Worm (Caenorhabditis elegans) whole organism, L2 larva: ENCODE measurements around the gene immp-2.
A peak's percentile ranks its signal among the peaks of the same experiment; 100 is the strongest.

Experiments used
- C34F6.9 ChIP-seq: fragments of 150-350 bp; optimal IDR thresholded peaks from 2 replicates; lab custom pipeline; 2014; ENCODE audit warnings: missing biosample characterization, missing genetic modification characterization
- R02D3.7 ChIP-seq: fragments of 150-350 bp; optimal IDR thresholded peaks from 2 replicates; lab custom pipeline; 2014; ENCODE audit warnings: missing biosample characterization, missing genetic modification characterization
- Y55F3AM.14 ChIP-seq: fragments of 200-800 bp; sonication (Bioruptor generic); optimal IDR thresholded peaks from 2 replicates; lab custom pipeline; 2018; ENCODE audit warnings: mild to moderate bottlenecking, missing genetic modification characterization, missing compliant biosample characterization
- ZK546.5 ChIP-seq: sonication (generic microtip); optimal IDR thresholded peaks from 2 replicates; lab custom pipeline; 2017; ENCODE audit warnings: missing biosample characterization, missing genetic modification characterization
- alr-1 ChIP-seq: fragments of 150-350 bp; optimal IDR thresholded peaks from 2 replicates; lab custom pipeline; 2014; ENCODE audit warnings: missing biosample characterization, missing genetic modification characterization
- aly-2 ChIP-seq: fragments of 150-350 bp; optimal IDR thresholded peaks from 2 replicates; lab custom pipeline; 2014; ENCODE audit warnings: missing biosample characterization, missing genetic modification characterization
- ama-1 ChIP-seq: fragments of 150-350 bp; optimal IDR thresholded peaks from 2 replicates; lab custom pipeline; 2018; ENCODE audit warnings: inconsistent platforms
- blmp-1 ChIP-seq: sonication (generic microtip); optimal IDR thresholded peaks from 2 replicates; lab custom pipeline; 2017; ENCODE audit warnings: missing genetic modification characterization, mild to moderate bottlenecking, missing compliant biosample characterization, antibody characterized with exemption, moderate library complexity; ENCODE audit not compliant: insufficient read depth
- ceh-16 ChIP-seq: fragments of 150-350 bp; optimal IDR thresholded peaks from 2 replicates; lab custom pipeline; 2014; ENCODE audit warnings: missing biosample characterization, missing genetic modification characterization
- ceh-82 ChIP-seq: fragments of 150-350 bp; optimal IDR thresholded peaks from 2 replicates; lab custom pipeline; 2014; ENCODE audit warnings: missing biosample characterization, missing genetic modification characterization
- crh-2 ChIP-seq: sonication (generic microtip); optimal IDR thresholded peaks from 2 replicates; lab custom pipeline; 2017; ENCODE audit warnings: missing biosample characterization, missing genetic modification characterization
- egl-27 ChIP-seq: sonication (generic microtip); optimal IDR thresholded peaks from 3 replicates; lab custom pipeline; 2017; ENCODE audit warnings: missing biosample characterization, missing genetic modification reagents, missing genetic modification characterization
- elt-1 ChIP-seq: fragments of 150-350 bp; optimal IDR thresholded peaks from 2 replicates; lab custom pipeline; 2014; ENCODE audit warnings: missing biosample characterization, missing genetic modification characterization
- elt-3 ChIP-seq: sonication (generic microtip); optimal IDR thresholded peaks from 2 replicates; lab custom pipeline; 2017; ENCODE audit warnings: missing biosample characterization, missing genetic modification characterization
- fos-1 ChIP-seq: fragments of 150-350 bp; optimal IDR thresholded peaks from 2 replicates; lab custom pipeline; 2014; ENCODE audit warnings: missing biosample characterization, missing genetic modification characterization
- gmeb-1 ChIP-seq: fragments of 150-350 bp; optimal IDR thresholded peaks from 2 replicates; lab custom pipeline; 2014; ENCODE audit warnings: missing biosample characterization, missing genetic modification characterization
- lin-13 ChIP-seq: fragments of 150-350 bp; optimal IDR thresholded peaks from 2 replicates; lab custom pipeline; 2014; ENCODE audit warnings: missing biosample characterization, missing genetic modification reagents, missing genetic modification characterization
- lin-39 ChIP-seq: fragments of 150-350 bp; optimal IDR thresholded peaks from 2 replicates; lab custom pipeline; 2014; ENCODE audit warnings: missing biosample characterization, missing genetic modification reagents, missing genetic modification characterization
- lsy-2 ChIP-seq, 2 experiments: fragments of 150-350 bp in 1 of 2; sonication (generic microtip) in 1 of 2; optimal IDR thresholded peaks; 2 replicates each; lab custom pipeline; 2014 to 2017; ENCODE audit warnings: missing biosample characterization in 2 of 2, missing genetic modification characterization in 2 of 2
- mab-5 ChIP-seq: fragments of 150-350 bp; optimal IDR thresholded peaks from 2 replicates; lab custom pipeline; 2014; ENCODE audit warnings: missing biosample characterization, missing genetic modification characterization
- mbf-1 ChIP-seq: sonication (generic microtip); optimal IDR thresholded peaks from 2 replicates; lab custom pipeline; 2017; ENCODE audit warnings: missing biosample characterization, missing genetic modification characterization
- mdl-1 ChIP-seq, 2 experiments: fragments of 150-350 bp in 1 of 2; sonication (generic microtip) in 1 of 2; optimal IDR thresholded peaks; 2 replicates each; lab custom pipeline; 2017; ENCODE audit warnings: missing biosample characterization in 2 of 2, missing genetic modification characterization in 2 of 2
- nhr-10 ChIP-seq: sonication (generic microtip); optimal IDR thresholded peaks from 2 replicates; lab custom pipeline; 2017; ENCODE audit warnings: missing biosample characterization, missing genetic modification characterization
- nhr-12 ChIP-seq: fragments of 150-350 bp; optimal IDR thresholded peaks from 2 replicates; lab custom pipeline; 2014; ENCODE audit warnings: missing biosample characterization, missing genetic modification characterization
- nhr-129 ChIP-seq: fragments of 150-350 bp; optimal IDR thresholded peaks from 2 replicates; lab custom pipeline; 2014; ENCODE audit warnings: missing biosample characterization, missing genetic modification characterization
- nhr-21 ChIP-seq: fragments of 150-350 bp; optimal IDR thresholded peaks from 2 replicates; lab custom pipeline; 2014; ENCODE audit warnings: missing biosample characterization, missing genetic modification characterization
- nhr-23 ChIP-seq: fragments of 150-350 bp; optimal IDR thresholded peaks from 2 replicates; lab custom pipeline; 2014; ENCODE audit warnings: missing biosample characterization, missing genetic modification reagents, missing genetic modification characterization
- nhr-25 ChIP-seq: fragments of 150-350 bp; sonication (generic microtip); optimal IDR thresholded peaks from 3 replicates; lab custom pipeline; 2014; ENCODE audit warnings: missing biosample characterization, missing genetic modification characterization
- nhr-6 ChIP-seq: fragments of 150-350 bp; optimal IDR thresholded peaks from 2 replicates; lab custom pipeline; 2014; ENCODE audit warnings: missing biosample characterization, missing genetic modification characterization
- nhr-77 ChIP-seq: fragments of 150-350 bp; optimal IDR thresholded peaks from 2 replicates; lab custom pipeline; 2014; ENCODE audit warnings: missing biosample characterization, missing genetic modification characterization
- peb-1 ChIP-seq: fragments of 150-350 bp; optimal IDR thresholded peaks from 2 replicates; lab custom pipeline; 2014; ENCODE audit warnings: missing biosample characterization, missing genetic modification characterization
- skn-1 ChIP-seq: sonication (generic microtip); optimal IDR thresholded peaks from 2 replicates; lab custom pipeline; 2017; ENCODE audit warnings: missing biosample characterization, missing genetic modification characterization
- sma-3 ChIP-seq: sonication (generic microtip); optimal IDR thresholded peaks from 2 replicates; lab custom pipeline; 2016; ENCODE audit warnings: missing genetic modification reagents, missing genetic modification characterization, missing compliant biosample characterization
- sma-9 ChIP-seq, 2 experiments: fragments of 150-350 bp in 1 of 2; sonication (generic microtip) in 1 of 2; optimal IDR thresholded peaks; 2 replicates each; lab custom pipeline; 2014 to 2016; ENCODE audit warnings: missing genetic modification characterization in 2 of 2, mild to moderate bottlenecking in 1 of 2, missing biosample characterization in 1 of 2, missing compliant biosample characterization in 1 of 2, missing genetic modification reagents in 1 of 2, moderate library complexity in 1 of 2
- snpc-4 ChIP-seq: fragments of 150-350 bp; optimal IDR thresholded peaks from 2 replicates; lab custom pipeline; 2014; ENCODE audit warnings: missing biosample characterization, missing genetic modification characterization
- unc-55 ChIP-seq: fragments of 150-350 bp; sonication (generic microtip); optimal IDR thresholded peaks from 3 replicates; lab custom pipeline; 2014; ENCODE audit warnings: missing biosample characterization, missing genetic modification reagents, missing genetic modification characterization
- unc-62 ChIP-seq: fragments of 150-350 bp; optimal IDR thresholded peaks from 2 replicates; lab custom pipeline; 2014; ENCODE audit warnings: missing biosample characterization, missing genetic modification reagents, missing genetic modification characterization
- zag-1 ChIP-seq: fragments of 150-350 bp; optimal IDR thresholded peaks from 2 replicates; lab custom pipeline; 2014; ENCODE audit warnings: missing biosample characterization, missing genetic modification characterization
- ztf-1 ChIP-seq: fragments of 200-800 bp; sonication (Bioruptor generic); conservative IDR thresholded peaks from 2 replicates; pipeline ENCODE4 v1.3.6; 2022; ENCODE audit warnings: missing genetic modification characterization, missing compliant biosample characterization
- ztf-11 ChIP-seq: sonication (generic microtip); optimal IDR thresholded peaks from 2 replicates; lab custom pipeline; 2017; ENCODE audit warnings: missing biosample characterization, missing genetic modification characterization
- ztf-4 ChIP-seq: fragments of 150-350 bp; optimal IDR thresholded peaks from 2 replicates; lab custom pipeline; 2014; ENCODE audit warnings: missing biosample characterization, missing genetic modification characterization

immp-2 gene

DNA sequence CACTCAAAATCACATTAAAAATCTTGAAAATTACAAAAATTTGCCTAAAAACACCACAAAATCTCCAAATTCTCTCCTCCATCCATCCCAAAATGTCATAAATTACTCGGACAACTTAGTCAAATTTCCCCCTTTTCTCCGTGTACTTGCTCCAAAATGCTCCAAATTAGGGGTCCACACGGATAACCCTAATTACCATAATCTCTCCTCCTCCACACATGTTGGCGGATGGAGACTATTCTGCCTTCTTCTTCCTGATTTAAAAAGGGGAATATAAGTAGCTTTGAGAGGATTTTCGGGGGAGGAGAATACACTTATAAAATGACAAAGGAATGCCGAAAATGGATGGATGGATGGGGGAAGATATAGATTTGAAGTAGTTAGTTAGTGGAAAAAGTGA, 43.8 kb downstream of the immp-2 start:
- no peak for TF ChIP-seq Y55F3AM.14 (GFP tag; lab: Kevin White, UChicago)
- TF ChIP-seq crh-2 (tag; lab: Kevin White, UChicago), result no peak
- TF ChIP-seq zag-1 (tag; lab: Kevin White, UChicago), result no peak
- TF ChIP-seq ZK546.5, result no peak
- TF ChIP-seq ztf-4 (tag; lab: Kevin White, UChicago), result no peak
- no peak for TF ChIP-seq nhr-21 (tag; lab: Kevin White, UChicago)
- no peak for TF ChIP-seq nhr-12 (tag; lab: Kevin White, UChicago)
- TF ChIP-seq egl-27 (tag; lab: Kevin White, UChicago), result no peak
- no peak for TF ChIP-seq sma-3
- no peak for TF ChIP-seq lin-39 (tag; lab: Kevin White, UChicago)
- no peak for TF ChIP-seq alr-1 (tag; lab: Kevin White, UChicago)
- TF ChIP-seq ceh-16 (tag; lab: Kevin White, UChicago), result no peak
- no peak for TF ChIP-seq nhr-77 (tag; lab: Kevin White, UChicago)
- no peak for TF ChIP-seq snpc-4 (tag; lab: Kevin White, UChicago)
- TF ChIP-seq mdl-1 (tag; optimal IDR thresholded peaks at IDR 0.05; lab: Kevin White, UChicago), result no peak
- TF ChIP-seq nhr-10, result no peak
- TF ChIP-seq nhr-129 (tag; lab: Kevin White, UChicago), result no peak
- TF ChIP-seq, all 48 proteins: peak for 0

DNA sequence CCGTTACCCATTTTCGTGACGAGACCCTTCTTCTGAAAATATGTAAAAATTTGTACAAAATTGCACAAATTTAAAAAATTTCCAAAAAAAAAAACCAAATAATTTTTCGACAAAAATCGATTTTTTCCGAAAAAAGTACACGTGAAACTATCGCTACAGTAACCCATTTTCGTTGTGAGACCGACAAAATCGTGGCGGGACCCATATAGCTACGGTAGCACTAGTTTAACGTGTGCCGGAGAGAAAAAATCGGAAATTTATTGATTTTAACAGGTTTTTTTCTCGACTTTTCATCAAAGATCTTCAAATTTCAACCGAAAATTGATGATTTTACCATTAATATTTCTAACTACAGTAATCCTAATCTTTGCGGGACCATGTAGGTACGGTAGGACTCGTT, 45.5 kb downstream of the immp-2 start:
- TF ChIP-seq elt-3 (tag; lab: Kevin White, UChicago) (no peak), alr-1 (tag; lab: Kevin White, UChicago) (no peak), skn-1 (tag; lab: Kevin White, UChicago) (no peak), aly-2 (tag; lab: Kevin White, UChicago) (no peak), nhr-23 (tag; lab: Kevin White, UChicago) (no peak), ceh-16 (tag; lab: Kevin White, UChicago) (no peak), nhr-12 (tag; lab: Kevin White, UChicago) (no peak), lin-39 (tag; lab: Kevin White, UChicago) (no peak), nhr-129 (tag; lab: Kevin White, UChicago) (no peak), blmp-1 (tag; lab: Kevin White, UChicago) (no peak), nhr-77 (tag; lab: Kevin White, UChicago) (no peak), ZK546.5 (no peak), lsy-2 (tag; optimal IDR thresholded peaks at IDR 0.05; lab: Kevin White, UChicago) (no peak), mbf-1 (tag; lab: Kevin White, UChicago) (no peak), elt-1 (tag; lab: Kevin White, UChicago) (no peak), peb-1 (tag; lab: Kevin White, UChicago) (no peak), nhr-10 (no peak)

DNA sequence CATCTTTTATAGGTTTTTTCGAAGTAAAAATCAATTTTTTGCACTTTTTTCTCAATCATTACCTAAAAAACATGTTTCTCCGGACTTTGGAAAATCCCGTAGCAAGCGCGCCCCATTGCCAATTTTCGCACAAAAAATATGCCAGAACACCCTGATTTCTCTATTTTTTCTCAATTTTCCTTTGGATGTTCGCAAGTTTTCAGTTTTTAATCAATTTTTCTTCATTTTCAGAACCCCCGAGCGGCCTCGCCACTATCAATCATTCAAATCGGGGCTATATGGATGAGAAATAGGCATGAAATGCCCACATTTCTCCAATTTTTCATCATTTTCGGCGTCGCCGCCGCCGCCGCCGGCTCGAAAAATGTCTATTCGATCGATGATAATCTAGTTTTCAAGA, 46.4 kb downstream of the immp-2 start, which contains the start of gene plx-1:
Gene plx-1, plus strand, starts transcription at position 301 of the 400 bp plus-strand sequence.
- TF ChIP-seq mab-5 (no peak), sma-3 (no peak), egl-27 (tag; lab: Kevin White, UChicago) (no peak), peb-1 (tag; lab: Kevin White, UChicago) (no peak), ama-1 (lab: Kevin White, UChicago) (no peak), crh-2 (tag; lab: Kevin White, UChicago) (no peak), unc-55 (GFP tag; lab: Kevin White, UChicago) (no peak), C34F6.9 (tag; lab: Kevin White, UChicago) (no peak), lin-13 (GFP tag; lab: Kevin White, UChicago) (no peak), sma-9 (GFP tag; optimal IDR thresholded peaks at IDR 0.05; lab: Kevin White, UChicago) (no peak), sma-9 (tag; optimal IDR thresholded peaks at IDR 0.05; lab: Kevin White, UChicago) (no peak), gmeb-1 (no peak), alr-1 (tag; lab: Kevin White, UChicago) (no peak), R02D3.7 (tag; lab: Kevin White, UChicago) (no peak), ztf-4 (tag; lab: Kevin White, UChicago) (no peak), blmp-1 (tag; lab: Kevin White, UChicago) (no peak), ztf-11 (tag; lab: Kevin White, UChicago) (no peak), unc-62 (GFP tag; lab: Kevin White, UChicago) (no peak), snpc-4 (tag; lab: Kevin White, UChicago) (no peak)

DNA sequence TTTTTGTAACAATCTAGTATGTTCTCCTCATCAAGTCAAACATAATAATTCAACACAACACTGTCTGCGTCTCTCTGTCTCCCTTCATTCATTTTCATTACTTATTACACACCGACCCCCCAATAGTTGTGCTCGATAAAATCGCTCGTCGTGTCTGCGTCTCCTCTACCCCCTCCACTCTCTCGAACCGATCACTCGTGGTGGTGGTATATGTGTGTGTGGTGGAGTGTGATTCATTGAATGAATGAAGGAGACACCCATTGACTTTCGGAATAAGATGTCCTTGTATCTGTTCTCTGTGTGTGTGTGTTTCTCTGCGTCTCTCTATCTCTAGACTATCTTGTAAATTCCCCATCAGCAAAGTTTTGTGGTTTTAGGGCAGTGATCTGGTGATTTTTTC, 47.8 kb downstream of the immp-2 start:
- TF ChIP-seq lin-39 (tag; lab: Kevin White, UChicago) (no peak), fos-1 (tag; lab: Kevin White, UChicago) (peak; percentile 94), peb-1 (tag; lab: Kevin White, UChicago) (no peak), ama-1 (lab: Kevin White, UChicago) (no peak), crh-2 (tag; lab: Kevin White, UChicago) (peak; percentile 69), unc-55 (GFP tag; lab: Kevin White, UChicago) (no peak), ztf-1 (GFP tag; lab: Robert Waterston, UW) (no peak), ztf-4 (tag; lab: Kevin White, UChicago) (peak; percentile 26), R02D3.7 (tag; lab: Kevin White, UChicago) (no peak), nhr-23 (tag; lab: Kevin White, UChicago) (no peak), gmeb-1 (peak; percentile 52), mab-5 (peak; percentile 60), nhr-129 (tag; lab: Kevin White, UChicago) (peak; percentile 78), nhr-25 (tag; lab: Kevin White, UChicago) (peak; percentile 92), ceh-82 (tag; lab: Kevin White, UChicago) (no peak), elt-3 (tag; lab: Kevin White, UChicago) (no peak), Y55F3AM.14 (GFP tag; lab: Kevin White, UChicago) (peak; percentile 19), skn-1 (tag; lab: Kevin White, UChicago) (no peak), snpc-4 (tag; lab: Kevin White, UChicago) (peak; percentile 21), elt-1 (tag; lab: Kevin White, UChicago) (no peak), blmp-1 (tag; lab: Kevin White, UChicago) (peak; percentile 31), zag-1 (tag; lab: Kevin White, UChicago) (no peak), aly-2 (tag; lab: Kevin White, UChicago) (no peak), nhr-12 (tag; lab: Kevin White, UChicago) (no peak), nhr-6 (tag; lab: Kevin White, UChicago) (peak; percentile 28), ceh-16 (tag; lab: Kevin White, UChicago) (peak; percentile 88), mbf-1 (tag; lab: Kevin White, UChicago) (no peak), egl-27 (tag; lab: Kevin White, UChicago) (peak; percentile 9), nhr-21 (tag; lab: Kevin White, UChicago) (peak; percentile 16)
